Worm (Caenorhabditis elegans) whole organism, late embryonic: Measurements from ENCODE around the gene R53.4.

Experiments used
- C08G9.2 ChIP-seq: sonication (generic microtip); optimal IDR thresholded peaks from 2 replicates; lab custom pipeline; 2016; ENCODE audit warnings: mild to moderate bottlenecking, missing genetic modification characterization, moderate library complexity, missing compliant biosample characterization
- K02D7.2 ChIP-seq: sonication (generic microtip); optimal IDR thresholded peaks from 2 replicates; lab custom pipeline; 2017; ENCODE audit warnings: mild to moderate bottlenecking, missing genetic modification characterization, missing compliant biosample characterization
- K09A11.1 ChIP-seq: sonication (generic microtip); optimal IDR thresholded peaks from 2 replicates; lab custom pipeline; 2017; ENCODE audit warnings: antibody characterized with exemption, mild to moderate bottlenecking, missing genetic modification characterization, missing compliant biosample characterization; ENCODE audit not compliant: insufficient read depth
- ahr-1 ChIP-seq: sonication (generic microtip); optimal IDR thresholded peaks from 2 replicates; lab custom pipeline; 2016; ENCODE audit warnings: missing genetic modification characterization, missing compliant biosample characterization
- ceh-18 ChIP-seq: sonication (generic microtip); optimal IDR thresholded peaks from 2 replicates; lab custom pipeline; 2016; ENCODE audit warnings: missing genetic modification characterization, missing compliant biosample characterization
- ceh-31 ChIP-seq: sonication (generic microtip); optimal IDR thresholded peaks from 2 replicates; lab custom pipeline; 2016; ENCODE audit warnings: missing genetic modification characterization, missing compliant biosample characterization
- ceh-48 ChIP-seq: sonication (generic microtip); optimal IDR thresholded peaks from 2 replicates; lab custom pipeline; 2016; ENCODE audit warnings: missing genetic modification characterization, inconsistent platforms, missing compliant biosample characterization
- dmd-4 ChIP-seq: sonication (generic microtip); optimal IDR thresholded peaks from 2 replicates; lab custom pipeline; 2016; ENCODE audit warnings: borderline replicate concordance, missing genetic modification characterization, missing compliant biosample characterization
- dve-1 ChIP-seq: sonication (generic microtip); optimal IDR thresholded peaks from 2 replicates; lab custom pipeline; 2017; ENCODE audit warnings: antibody characterized with exemption, mild to moderate bottlenecking, missing genetic modification characterization, missing compliant biosample characterization
- elt-2 ChIP-seq: sonication (generic microtip); optimal IDR thresholded peaks from 2 replicates; lab custom pipeline; 2016; ENCODE audit warnings: missing genetic modification reagents, missing genetic modification characterization, missing compliant biosample characterization
- eyg-1 ChIP-seq: sonication (generic microtip); optimal IDR thresholded peaks from 2 replicates; lab custom pipeline; 2016; ENCODE audit warnings: missing genotype, missing genetic modification characterization, missing compliant biosample characterization
- fax-1 ChIP-seq: sonication (generic microtip); optimal IDR thresholded peaks from 2 replicates; lab custom pipeline; 2016; ENCODE audit warnings: missing genotype, missing genetic modification characterization, missing compliant biosample characterization
- fkh-6 ChIP-seq: sonication (generic microtip); optimal IDR thresholded peaks from 2 replicates; lab custom pipeline; 2016; ENCODE audit warnings: missing genetic modification characterization, missing compliant biosample characterization
- hlh-15 ChIP-seq: sonication (generic microtip); optimal IDR thresholded peaks from 2 replicates; lab custom pipeline; 2016; ENCODE audit warnings: missing genetic modification characterization, missing compliant biosample characterization
- hlh-30 ChIP-seq: sonication (generic microtip); optimal IDR thresholded peaks from 2 replicates; lab custom pipeline; 2017; ENCODE audit warnings: antibody characterized with exemption, missing genetic modification characterization, missing compliant biosample characterization; ENCODE audit not compliant: insufficient read depth
- hlh-6 ChIP-seq: sonication (generic microtip); optimal IDR thresholded peaks from 2 replicates; lab custom pipeline; 2016; ENCODE audit warnings: missing genotype, missing genetic modification characterization, missing compliant biosample characterization
- lim-6 ChIP-seq: sonication (generic microtip); optimal IDR thresholded peaks from 2 replicates; lab custom pipeline; 2016; ENCODE audit warnings: missing genetic modification characterization, missing compliant biosample characterization
- lin-11 ChIP-seq: fragments of 200-800 bp; sonication (Bioruptor generic); optimal IDR thresholded peaks from 2 replicates; lab custom pipeline; 2018; ENCODE audit warnings: mild to moderate bottlenecking, missing genetic modification characterization, missing compliant biosample characterization
- nfya-1 ChIP-seq: sonication (generic microtip); optimal IDR thresholded peaks from 2 replicates; lab custom pipeline; 2017; ENCODE audit warnings: missing genetic modification characterization, mild to moderate bottlenecking, missing compliant biosample characterization, antibody characterized with exemption, moderate library complexity
- nhr-11 ChIP-seq: fragments of 150-350 bp; optimal IDR thresholded peaks from 2 replicates; lab custom pipeline; 2014; ENCODE audit warnings: missing biosample characterization, missing genetic modification characterization
- npax-4 ChIP-seq: sonication (generic microtip); optimal IDR thresholded peaks from 2 replicates; lab custom pipeline; 2016; ENCODE audit warnings: missing genetic modification characterization, missing compliant biosample characterization
- odd-2 ChIP-seq: sonication (generic microtip); optimal IDR thresholded peaks from 2 replicates; lab custom pipeline; 2017; ENCODE audit warnings: antibody characterized with exemption, mild to moderate bottlenecking, missing genetic modification characterization, missing compliant biosample characterization
- pag-3 ChIP-seq: sonication (generic microtip); optimal IDR thresholded peaks from 2 replicates; lab custom pipeline; 2016; ENCODE audit warnings: missing compliant biosample characterization, missing genetic modification characterization, borderline replicate concordance
- pat-9 ChIP-seq: fragments of 200-800 bp; sonication (Bioruptor generic); optimal IDR thresholded peaks from 2 replicates; lab custom pipeline; 2018; ENCODE audit warnings: mild to moderate bottlenecking, missing genetic modification characterization, moderate library complexity, missing compliant biosample characterization
- pax-1 ChIP-seq: fragments of 150-350 bp; optimal IDR thresholded peaks from 2 replicates; lab custom pipeline; 2014; ENCODE audit warnings: missing biosample characterization, missing genetic modification characterization
- pha-4 ChIP-seq: fragments of 150-350 bp; optimal IDR thresholded peaks from 2 replicates; lab custom pipeline; 2018; ENCODE audit warnings: missing biosample characterization, missing genetic modification reagents, missing genetic modification characterization
- ref-2 ChIP-seq: sonication (generic microtip); optimal IDR thresholded peaks from 2 replicates; lab custom pipeline; 2016; ENCODE audit warnings: missing genetic modification characterization, missing compliant biosample characterization
- rnt-1 ChIP-seq: sonication (generic microtip); optimal IDR thresholded peaks from 2 replicates; lab custom pipeline; 2016; ENCODE audit warnings: missing genetic modification characterization, missing compliant biosample characterization
- sdc-2 ChIP-seq: sonication (generic microtip); optimal IDR thresholded peaks from 2 replicates; lab custom pipeline; 2016; ENCODE audit warnings: missing genotype, missing genetic modification characterization, missing compliant biosample characterization
- sox-2 ChIP-seq: fragments of 200-800 bp; sonication (Bioruptor generic); IDR thresholded peaks from 2 replicates; pipeline ENCODE4 v1.3.6; 2022; ENCODE audit warnings: missing genetic modification reagents, missing genetic modification characterization, missing compliant biosample characterization
- syd-9 ChIP-seq: sonication (generic microtip); optimal IDR thresholded peaks from 2 replicates; lab custom pipeline; 2016; ENCODE audit warnings: mild to moderate bottlenecking, missing genetic modification characterization, moderate library complexity, missing compliant biosample characterization
- tbx-2 ChIP-seq: sonication (generic microtip); optimal IDR thresholded peaks from 2 replicates; lab custom pipeline; 2016; ENCODE audit warnings: missing genetic modification characterization, missing compliant biosample characterization
- ttx-3 ChIP-seq: sonication (generic microtip); optimal IDR thresholded peaks from 2 replicates; lab custom pipeline; 2016; ENCODE audit warnings: missing genetic modification reagents, missing genetic modification characterization, missing compliant biosample characterization
- unc-42 ChIP-seq: sonication (generic microtip); optimal IDR thresholded peaks from 2 replicates; lab custom pipeline; 2016; ENCODE audit warnings: missing genotype, missing genetic modification characterization, missing compliant biosample characterization

Gene R53.4

ce11 chrII:9960127-9960526 lies 7.7 kb downstream of the R53.4 start:
- no peak for TF ChIP-seq ceh-48
- TF ChIP-seq unc-42 (tag; lab: Kevin White, UChicago) = no peak
- TF ChIP-seq nfya-1 (tag; lab: Kevin White, UChicago) = peak; percentile 23
- peak; percentile 12 for TF ChIP-seq tbx-2
- TF ChIP-seq hlh-30 (tag; lab: Kevin White, UChicago) = peak; percentile 36
- TF ChIP-seq ref-2 = peak; percentile 10

ce11 chrII:9956116-9956515 lies 11.7 kb downstream of the R53.4 start:
- TF ChIP-seq lin-11 (tag; lab: Kevin White, UChicago) (no peak), pat-9 (tag; lab: Kevin White, UChicago) (no peak), K09A11.1 (tag; lab: Kevin White, UChicago) (no peak), K02D7.2 (tag; lab: Kevin White, UChicago) (no peak), rnt-1 (tag; lab: Kevin White, UChicago) (no peak), sox-2 (GFP tag; lab: Robert Waterston, UW) (no peak), odd-2 (tag; lab: Kevin White, UChicago) (no peak), dmd-4 (tag; lab: Kevin White, UChicago) (no peak), hlh-15 (tag; lab: Kevin White, UChicago) (no peak), elt-2 (no peak), ttx-3 (tag; lab: Kevin White, UChicago) (no peak), ceh-31 (tag; lab: Kevin White, UChicago) (no peak), ceh-48 (no peak), npax-4 (tag; lab: Kevin White, UChicago) (no peak)

ce11 chrII:9954885-9955284 lies 13.0 kb downstream of the R53.4 start, which contains the start of gene egl-43:
Gene egl-43, plus strand, starts transcription at chrII:9955185.
- no peak for TF ChIP-seq ceh-48
- TF ChIP-seq nfya-1 (tag; lab: Kevin White, UChicago) = no peak
- TF ChIP-seq sox-2 (GFP tag; lab: Robert Waterston, UW) = no peak
- no peak for TF ChIP-seq pag-3 (tag; lab: Kevin White, UChicago)
- no peak for TF ChIP-seq eyg-1
- TF ChIP-seq hlh-6 = no peak
- TF ChIP-seq hlh-15 (tag; lab: Kevin White, UChicago) = no peak
- no peak for TF ChIP-seq pha-4 (tag; lab: Kevin White, UChicago)
- no peak for TF ChIP-seq lim-6 (tag; lab: Kevin White, UChicago)
- TF ChIP-seq syd-9 (tag; lab: Kevin White, UChicago) = no peak
- no peak for TF ChIP-seq ahr-1
- TF ChIP-seq ceh-18 (tag; lab: Kevin White, UChicago) = no peak
- no peak for TF ChIP-seq dve-1

DNA sequence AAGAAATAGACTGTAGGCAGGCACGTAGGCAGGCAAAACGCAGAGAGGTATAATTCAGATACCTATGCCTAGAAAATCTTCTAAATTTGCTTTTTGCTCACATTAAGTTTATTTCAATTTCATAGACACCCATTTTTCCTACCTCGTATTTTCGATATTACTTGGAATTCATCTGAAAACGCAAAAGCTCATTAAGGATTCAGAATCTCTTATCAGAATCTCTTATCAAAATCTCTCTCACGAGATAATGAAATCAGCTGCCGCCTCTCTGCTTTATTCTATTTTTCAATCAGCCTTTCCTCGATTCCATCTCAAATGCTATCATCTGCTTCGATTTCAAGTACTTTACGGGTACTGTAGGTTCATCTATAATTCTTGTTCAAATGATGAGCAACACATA lies 16.0 kb downstream of the R53.4 start:
- TF ChIP-seq fax-1 (tag; lab: Kevin White, UChicago) (no peak), dve-1 (no peak), nhr-11 (no peak), sdc-2 (no peak), pax-1 (no peak), C08G9.2 (tag; lab: Kevin White, UChicago) (no peak)

DNA sequence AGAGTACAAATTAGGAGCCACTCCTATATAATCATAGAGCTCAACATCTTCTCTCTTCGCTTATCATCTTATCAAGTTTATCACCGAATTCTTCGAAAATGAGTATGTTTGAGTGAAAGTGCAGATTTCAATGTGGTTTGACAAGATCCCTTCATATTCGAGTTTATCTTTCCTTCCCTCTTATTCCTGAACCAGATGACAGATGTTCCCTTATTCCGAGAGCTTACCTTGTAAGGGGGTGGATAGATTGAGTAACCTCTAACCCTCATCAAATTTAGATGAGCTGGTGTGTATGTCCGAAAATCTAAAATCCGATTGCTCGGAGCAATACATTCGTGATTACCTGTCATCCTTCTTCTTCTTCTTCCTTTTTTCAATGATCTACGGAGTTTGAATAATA lies 19.2 kb downstream of the R53.4 start:
- TF ChIP-seq fkh-6 (tag; lab: Kevin White, UChicago) = no peak
- TF ChIP-seq sox-2 (GFP tag; lab: Robert Waterston, UW) = no peak
- no peak for TF ChIP-seq sdc-2
- no peak for TF ChIP-seq hlh-6
